Worm (Caenorhabditis elegans) whole organism, L3 larva: ENCODE measurements around the gene C28D4.18.

Source experiments
- aly-2 ChIP-seq: fragments of 150-350 bp; optimal IDR thresholded peaks from 2 replicates; lab custom pipeline; 2014; ENCODE audit warnings: missing biosample characterization, missing genetic modification characterization
- ceh-16 ChIP-seq: sonication (generic microtip); optimal IDR thresholded peaks from 2 replicates; lab custom pipeline; 2017; ENCODE audit warnings: missing biosample characterization, missing genetic modification characterization
- ceh-82 ChIP-seq: fragments of 150-350 bp; optimal IDR thresholded peaks from 2 replicates; lab custom pipeline; 2014; ENCODE audit warnings: missing biosample characterization, missing genetic modification characterization
- fkh-10 ChIP-seq: sonication (generic microtip); optimal IDR thresholded peaks from 2 replicates; lab custom pipeline; 2017; ENCODE audit warnings: missing biosample characterization, missing genetic modification reagents, missing genetic modification characterization
- jun-1 ChIP-seq: fragments of 150-350 bp; optimal IDR thresholded peaks from 2 replicates; lab custom pipeline; 2014; ENCODE audit warnings: missing biosample characterization, missing genetic modification reagents, missing genetic modification characterization
- lin-39 ChIP-seq: fragments of 150-350 bp; optimal IDR thresholded peaks from 2 replicates; lab custom pipeline; 2018; ENCODE audit warnings: missing biosample characterization, missing genetic modification reagents, missing genetic modification characterization
- nhr-11 ChIP-seq: fragments of 150-350 bp; optimal IDR thresholded peaks from 2 replicates; lab custom pipeline; 2014; ENCODE audit warnings: missing biosample characterization, missing genetic modification characterization
- nhr-25 ChIP-seq: sonication (generic microtip); optimal IDR thresholded peaks from 2 replicates; lab custom pipeline; 2017; ENCODE audit warnings: missing biosample characterization, missing genetic modification characterization
- snpc-4 ChIP-seq: fragments of 150-350 bp; optimal IDR thresholded peaks from 2 replicates; lab custom pipeline; 2014; ENCODE audit warnings: missing biosample characterization, missing genetic modification characterization
- tbx-2 ChIP-seq: sonication (generic microtip); optimal IDR thresholded peaks from 2 replicates; lab custom pipeline; 2016; ENCODE audit warnings: mild to moderate bottlenecking, missing genetic modification characterization, missing compliant biosample characterization
- ztf-11 ChIP-seq: fragments of 150-350 bp; optimal IDR thresholded peaks from 2 replicates; lab custom pipeline; 2014; ENCODE audit warnings: missing biosample characterization, missing genetic modification characterization

DNA sequence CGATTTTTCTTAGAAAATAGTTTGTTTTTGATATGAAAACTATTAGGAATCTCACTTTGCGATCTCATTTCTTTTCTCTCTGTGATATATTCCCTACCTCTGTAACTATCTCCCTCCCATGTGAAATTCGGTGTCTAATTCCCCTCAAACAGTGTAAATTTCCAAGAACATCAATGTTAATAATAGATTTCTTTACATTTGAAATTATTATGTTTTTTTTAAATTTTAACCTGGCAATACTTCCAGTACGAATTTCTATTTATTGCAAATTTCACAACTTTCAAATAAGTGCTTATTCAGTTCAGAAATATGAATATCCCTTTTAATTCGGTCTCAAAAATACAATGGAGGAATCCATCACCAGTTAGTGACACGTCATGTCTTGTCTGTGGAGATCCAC is 3.3 kb downstream of the C28D4.18 start, which contains the start of gene nhr-100:
- TF ChIP-seq fkh-10 (GFP tag; lab: Kevin White, UChicago), result no peak
- TF ChIP-seq nhr-25 (tag; lab: Kevin White, UChicago), result no peak
- no peak for TF ChIP-seq aly-2 (tag; lab: Kevin White, UChicago)
- TF ChIP-seq snpc-4, result no peak
- no peak for TF ChIP-seq ceh-82 (tag; lab: Kevin White, UChicago)
- no peak for TF ChIP-seq jun-1 (tag; lab: Kevin White, UChicago)
- no peak for TF ChIP-seq ceh-16 (tag; lab: Kevin White, UChicago)
- TF ChIP-seq ztf-11 (tag; lab: Kevin White, UChicago), result no peak
- no peak for TF ChIP-seq lin-39 (tag; lab: Kevin White, UChicago)
- no peak for TF ChIP-seq tbx-2
- no peak for TF ChIP-seq nhr-11 (tag; lab: Kevin White, UChicago)
